Worm (Caenorhabditis elegans): ENCODE measurements around the gene F14F9.2.

- TF ChIP-seq skn-1 (tag; optimal IDR thresholded peaks at IDR 0.05) = no peak
- no peak for TF ChIP-seq nhr-237 (tag; optimal IDR thresholded peaks at IDR 0.05)
- no peak for TF ChIP-seq pha-4 (tag; optimal IDR thresholded peaks at IDR 0.05)
- TF ChIP-seq elt-1 (tag; optimal IDR thresholded peaks at IDR 0.05) = no peak
- TF ChIP-seq unc-62 (GFP tag; optimal IDR thresholded peaks at IDR 0.05) = no peak
- TF ChIP-seq ZK546.5 (tag; optimal IDR thresholded peaks at IDR 0.05) = no peak
Observed at ce11 chrV:5143785-5144184, 856 bp upstream of the F14F9.2 start, which contains the start of gene srh-129.
